Fruit fly (Drosophila melanogaster): ENCODE results near the gene AsnRS.
A peak's percentile ranks its signal among the peaks of the same experiment; 100 is the strongest.

Gene AsnRS

DNA sequence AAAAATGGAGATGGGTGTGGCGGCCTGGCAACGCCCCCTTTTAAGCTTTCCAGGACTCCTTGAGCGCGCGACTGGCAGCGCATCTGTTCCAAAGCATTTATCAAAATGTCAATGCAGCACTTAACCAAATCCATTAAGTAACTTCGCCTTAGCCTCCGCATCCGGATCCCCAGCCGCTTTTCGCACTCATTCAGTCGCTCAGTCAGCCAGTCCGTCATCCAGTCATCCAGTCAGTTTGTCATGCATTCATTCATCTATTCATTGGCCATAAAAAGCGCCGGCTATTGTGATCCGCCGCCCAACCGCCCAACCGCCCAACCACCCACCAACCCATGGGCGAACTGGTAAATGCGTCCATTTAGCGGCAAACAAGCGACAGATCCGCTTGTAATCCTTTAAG is 42.9 kb downstream of the AsnRS start:
- TF ChIP-seq salr (GFP tag; optimal IDR thresholded peaks at IDR 0.05) (no peak), CG4318 (GFP tag; optimal IDR thresholded peaks at IDR 0.05) (no peak), CG8319 (GFP tag; optimal IDR thresholded peaks at IDR 0.05) (no peak), CG6276 (GFP tag; optimal IDR thresholded peaks at IDR 0.05) (no peak), fd85E (GFP tag; optimal IDR thresholded peaks at IDR 0.05) (no peak), CG3919 (GFP tag; optimal IDR thresholded peaks at IDR 0.05) (no peak), Ets96B (tag; optimal IDR thresholded peaks at IDR 0.05) (no peak), ss (GFP tag; optimal IDR thresholded peaks at IDR 0.05) (no peak), eg (GFP tag; IDR thresholded peaks at IDR 0.05) (no peak), Sox15 (GFP tag; optimal IDR thresholded peaks at IDR 0.05) (no peak), Gug (GFP tag; IDR thresholded peaks at IDR 0.05) (no peak), CG11762 (GFP tag; optimal IDR thresholded peaks at IDR 0.05; ENCODE audit: insufficient read depth) (no peak), Blimp-1 (GFP tag; optimal IDR thresholded peaks at IDR 0.05) (no peak)

DNA sequence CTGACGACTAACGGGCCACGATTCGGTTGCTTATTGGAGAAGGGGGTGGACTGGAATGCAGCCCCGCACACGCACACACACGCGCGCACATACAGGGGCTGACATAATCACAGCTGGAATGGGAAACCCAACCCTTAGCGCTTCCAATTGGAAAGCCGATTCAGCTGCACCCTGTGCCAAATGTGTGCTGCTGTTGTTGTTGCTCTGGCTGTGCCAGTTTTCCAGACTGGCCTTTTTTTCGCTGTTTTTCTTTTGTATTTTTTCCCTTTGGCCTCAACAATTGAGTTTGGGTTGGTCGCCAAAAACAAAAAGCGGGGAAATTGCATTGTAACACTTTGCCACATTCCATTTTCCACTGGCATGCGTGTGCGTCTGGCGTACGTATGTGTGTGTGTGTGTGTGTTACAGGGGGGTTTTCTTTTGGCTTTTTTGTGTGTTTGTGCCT is 48.4 kb downstream of the AsnRS start:
- 0 out of 3 replicates have a peak, but pooled peaks have one; percentile 21 for TF ChIP-seq CG6163 (GFP tag; IDR thresholded peaks at IDR 0.05)
- TF ChIP-seq CG32006 (GFP tag; optimal IDR thresholded peaks at IDR 0.05): no peak
- no peak for TF ChIP-seq esn (GFP tag; optimal IDR thresholded peaks at IDR 0.05)
- TF ChIP-seq Sox14 (GFP tag; optimal IDR thresholded peaks at IDR 0.05): no peak
- TF ChIP-seq spab (GFP tag; optimal IDR thresholded peaks at IDR 0.05): no peak
- TF ChIP-seq CG7368 (GFP tag; optimal IDR thresholded peaks at IDR 0.05): no peak

DNA sequence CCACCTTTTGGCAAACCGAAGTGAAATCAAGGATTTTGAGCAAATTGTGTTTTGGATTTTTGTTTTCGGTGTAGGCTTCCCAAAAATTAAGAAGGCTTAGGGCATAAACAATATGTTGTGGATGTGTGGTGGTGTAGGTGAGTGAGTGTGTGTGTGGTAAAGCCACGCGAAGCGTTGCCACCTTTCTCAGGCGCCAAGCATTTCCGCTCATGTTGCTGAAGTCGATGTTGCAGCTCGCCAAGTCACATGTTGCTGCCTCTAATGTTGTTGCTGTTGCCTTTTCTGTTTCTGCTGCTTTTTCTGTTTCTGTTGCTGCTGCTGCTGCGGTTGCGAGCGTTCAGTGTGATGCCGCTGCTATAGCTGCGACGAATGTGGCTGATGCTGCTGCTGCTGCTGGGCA is 52.0 kb downstream of the AsnRS start:
- TF ChIP-seq CG32006 (GFP tag; optimal IDR thresholded peaks at IDR 0.05) (no peak), CG9139 (GFP tag; optimal IDR thresholded peaks at IDR 0.05) (no peak), cyc (GFP tag; optimal IDR thresholded peaks at IDR 0.05) (no peak), Hr38 (GFP tag; optimal IDR thresholded peaks at IDR 0.05) (no peak), CG11902 (GFP tag; optimal IDR thresholded peaks at IDR 0.05) (no peak)

Data from whole organism, prepupa.